Worm (Caenorhabditis elegans) whole organism, early embryonic: Measurements from ENCODE around the gene mig-21.

ENCODE experiments used
- B0310.2 ChIP-seq: sonication (generic microtip); optimal IDR thresholded peaks from 2 replicates; lab custom pipeline; 2016; ENCODE audit warnings: mild to moderate bottlenecking, missing genetic modification characterization, missing compliant biosample characterization
- F13C5.2 ChIP-seq: sonication (generic microtip); optimal IDR thresholded peaks from 2 replicates; lab custom pipeline; 2017; ENCODE audit warnings: mild to moderate bottlenecking, missing genetic modification characterization, inconsistent platforms, missing compliant biosample characterization
- aly-1 ChIP-seq: sonication (generic microtip); optimal IDR thresholded peaks from 2 replicates; lab custom pipeline; 2016; ENCODE audit warnings: missing genetic modification characterization, missing compliant biosample characterization
- ama-1 ChIP-seq: fragments of 150-350 bp; optimal IDR thresholded peaks from 2 replicates; lab custom pipeline; 2014
- ceh-13 ChIP-seq: fragments of 200-800 bp; sonication (Bioruptor generic); optimal IDR thresholded peaks from 2 replicates; lab custom pipeline; 2018; ENCODE audit warnings: mild to moderate bottlenecking, missing genetic modification characterization, missing compliant biosample characterization
- ceh-36 ChIP-seq: sonication (generic microtip); optimal IDR thresholded peaks from 2 replicates; lab custom pipeline; 2016; ENCODE audit warnings: missing genetic modification characterization, inconsistent platforms, missing compliant biosample characterization
- ets-7 ChIP-seq: sonication (generic microtip); optimal IDR thresholded peaks from 2 replicates; lab custom pipeline; 2016; ENCODE audit warnings: missing genotype, missing genetic modification characterization, missing compliant biosample characterization
- flt-1 ChIP-seq: fragments of 200-800 bp; sonication (Bioruptor generic); IDR thresholded peaks from 2 replicates; pipeline ENCODE4 v1.3.6; 2022; ENCODE audit warnings: missing genetic modification characterization, missing compliant biosample characterization
- hmbx-1 ChIP-seq: sonication (generic microtip); optimal IDR thresholded peaks from 2 replicates; lab custom pipeline; 2016; ENCODE audit warnings: mild to moderate bottlenecking, missing genetic modification characterization, missing compliant biosample characterization
- hmg-4 ChIP-seq: fragments of 200-800 bp; sonication (Bioruptor generic); optimal IDR thresholded peaks from 2 replicates; lab custom pipeline; 2018; ENCODE audit warnings: mild to moderate bottlenecking, missing genetic modification characterization, missing compliant biosample characterization
- hnd-1 ChIP-seq: sonication (generic microtip); optimal IDR thresholded peaks from 2 replicates; lab custom pipeline; 2016; ENCODE audit warnings: missing genetic modification characterization, missing compliant biosample characterization
- pes-1 ChIP-seq: fragments of 200-800 bp; sonication (Bioruptor generic); IDR thresholded peaks from 2 replicates; pipeline ENCODE4 v1.3.6; 2022; ENCODE audit warnings: missing genetic modification reagents, missing genetic modification characterization, missing compliant biosample characterization
- scrt-1 ChIP-seq: fragments of 200-800 bp; sonication (Bioruptor generic); IDR thresholded peaks from 2 replicates; pipeline ENCODE4 v1.3.6; 2022; ENCODE audit warnings: missing genetic modification characterization, missing compliant biosample characterization
- sea-1 ChIP-seq: fragments of 200-800 bp; sonication (Bioruptor generic); conservative IDR thresholded peaks from 2 replicates; pipeline ENCODE4 v1.3.6; 2022; ENCODE audit warnings: missing genetic modification characterization, missing compliant biosample characterization
- tbx-11 ChIP-seq: fragments of 200-800 bp; sonication (Bioruptor generic); IDR thresholded peaks from 2 replicates; pipeline ENCODE4 v1.3.6; 2022; ENCODE audit warnings: missing genetic modification characterization, missing compliant biosample characterization
- tbx-37 ChIP-seq: fragments of 200-800 bp; sonication (Bioruptor generic); conservative IDR thresholded peaks from 2 replicates; pipeline ENCODE4 v1.3.6; 2022; ENCODE audit warnings: missing genetic modification reagents, missing genetic modification characterization, missing compliant biosample characterization
- tra-4 ChIP-seq: sonication (generic microtip); optimal IDR thresholded peaks from 2 replicates; lab custom pipeline; 2017; ENCODE audit warnings: missing genetic modification characterization, missing compliant biosample characterization

mig-21 gene

ce11 chrIII:5906749-5907148 lies 28.6 kb upstream of the mig-21 start, which contains the start of gene erd-2.2:
erd-2.2 (plus strand) TSS chrIII:5907049.
- TF ChIP-seq pes-1: no peak
- TF ChIP-seq tra-4 (tag; lab: Kevin White, UChicago): no peak
- no peak for TF ChIP-seq ceh-13 (GFP tag; lab: Kevin White, UChicago)
- no peak for TF ChIP-seq ama-1 (lab: Kevin White, UChicago)
- TF ChIP-seq ceh-36: no peak

DNA sequence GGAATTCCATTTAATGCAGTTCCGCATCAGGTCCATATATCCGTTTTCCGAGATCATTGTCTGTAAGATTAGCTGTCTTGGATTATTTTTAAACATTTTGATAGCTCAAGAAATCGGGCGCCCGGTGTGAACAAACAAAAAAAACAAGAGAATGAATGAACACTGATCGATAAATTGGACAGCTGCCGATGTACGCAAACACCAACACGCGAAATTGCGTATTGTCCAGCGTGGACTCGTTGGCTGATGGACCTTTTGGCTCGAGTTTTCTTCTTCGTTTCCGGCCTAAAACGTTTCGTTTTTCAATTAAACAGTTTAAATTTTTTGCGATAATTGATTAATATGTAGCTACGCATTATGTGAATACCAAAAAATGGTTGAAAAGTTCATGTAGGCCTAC lies 27.9 kb upstream of the mig-21 start, which contains the start of gene dpff-1:
dpff-1 (minus strand) TSS at position 288 of the 400 bp plus-strand sequence.
- TF ChIP-seq pes-1 (no peak), F13C5.2 (peak; percentile 23)

- no peak for TF ChIP-seq hmg-4 (GFP tag; lab: Kevin White, UChicago)
- no peak for TF ChIP-seq pes-1
- no peak for TF ChIP-seq tra-4 (tag; lab: Kevin White, UChicago)
These were observed 24.4 kb upstream of the mig-21 start for ce11 chrIII:5902558-5902957.

- TF ChIP-seq ama-1 (lab: Kevin White, UChicago) (no peak), B0310.2 (no peak), pes-1 (no peak), ceh-36 (no peak), aly-1 (tag; lab: Kevin White, UChicago) (no peak), ceh-13 (GFP tag; lab: Kevin White, UChicago) (no peak), scrt-1 (no peak), F13C5.2 (no peak), flt-1 (GFP tag; lab: Robert Waterston, UW) (no peak; the same call in 1 of the 2 replicates), tra-4 (tag; lab: Kevin White, UChicago) (no peak), hmbx-1 (tag; lab: Kevin White, UChicago) (no peak), tbx-11 (GFP tag; lab: Robert Waterston, UW) (no peak), tbx-37 (GFP tag; lab: Robert Waterston, UW) (no peak), sea-1 (GFP tag; lab: Robert Waterston, UW) (no peak), hnd-1 (tag; lab: Kevin White, UChicago) (no peak), ets-7 (tag; lab: Kevin White, UChicago) (no peak), hmg-4 (GFP tag; lab: Kevin White, UChicago) (no peak)
These were observed 22.5 kb upstream of the mig-21 start for ce11 chrIII:5900709-5901108.

DNA sequence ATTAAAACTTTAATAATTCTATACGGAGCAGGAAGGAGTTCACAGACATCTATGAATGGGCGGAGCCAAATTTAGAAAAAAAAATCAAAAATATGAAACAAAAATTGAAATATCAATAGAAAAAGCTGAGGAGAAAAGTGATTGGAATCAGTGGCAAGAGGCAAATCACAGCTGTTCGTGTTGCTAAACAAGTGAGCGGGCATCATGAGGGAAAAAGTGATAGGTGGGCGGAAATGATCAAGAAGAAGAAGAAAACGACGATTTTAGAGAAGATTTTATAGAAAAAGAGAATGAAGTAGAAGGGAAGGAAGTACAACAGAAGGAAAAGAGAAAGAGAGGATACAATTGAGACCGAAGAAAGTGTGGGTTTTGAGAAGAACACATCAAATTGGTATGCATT lies 20.5 kb upstream of the mig-21 start:
- TF ChIP-seq pes-1: no peak
- TF ChIP-seq aly-1 (tag; lab: Kevin White, UChicago): no peak

ce11 chrIII:5897468-5897867 lies 19.3 kb upstream of the mig-21 start:
- TF ChIP-seq hnd-1 (tag; lab: Kevin White, UChicago): no peak
- TF ChIP-seq B0310.2: no peak
- TF ChIP-seq ama-1 (lab: Kevin White, UChicago): no peak
- TF ChIP-seq hmg-4 (GFP tag; lab: Kevin White, UChicago): no peak
- no peak for TF ChIP-seq pes-1
- no peak for TF ChIP-seq scrt-1
- TF ChIP-seq flt-1 (GFP tag; lab: Robert Waterston, UW): no peak
- no peak for TF ChIP-seq hmbx-1 (tag; lab: Kevin White, UChicago)
- no peak for TF ChIP-seq sea-1 (GFP tag; lab: Robert Waterston, UW)
- TF ChIP-seq aly-1 (tag; lab: Kevin White, UChicago): no peak
- no peak for TF ChIP-seq tbx-11 (GFP tag; lab: Robert Waterston, UW)
- TF ChIP-seq ets-7 (tag; lab: Kevin White, UChicago): no peak
- no peak for TF ChIP-seq tbx-37 (GFP tag; lab: Robert Waterston, UW)
- no peak for TF ChIP-seq ceh-36
- no peak for TF ChIP-seq F13C5.2
- no peak for TF ChIP-seq tra-4 (tag; lab: Kevin White, UChicago)
- no peak for TF ChIP-seq ceh-13 (GFP tag; lab: Kevin White, UChicago)

DNA sequence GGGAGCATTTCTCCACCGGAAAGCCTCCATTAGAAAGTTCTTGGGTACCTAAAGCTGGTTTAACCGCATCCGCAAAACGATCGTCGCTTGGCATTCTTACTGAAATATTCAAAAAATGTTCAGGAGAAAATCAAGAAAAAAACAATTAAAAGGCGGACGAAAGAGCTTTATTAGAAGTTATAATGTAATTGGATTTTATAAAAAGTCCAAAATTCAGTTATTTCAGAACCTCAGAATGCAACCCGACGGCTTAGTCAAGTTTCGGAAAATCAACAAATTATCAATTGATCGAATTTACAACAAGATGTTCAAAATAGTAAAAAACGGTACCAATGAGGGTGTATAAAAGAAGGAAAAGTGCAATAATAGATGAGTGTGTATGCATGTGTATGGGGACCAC lies 17.7 kb upstream of the mig-21 start, which contains the start of gene pxl-1:
pxl-1 (minus strand) TSS at position 101 of the 400 bp plus-strand sequence.
- TF ChIP-seq tbx-37 (GFP tag; lab: Robert Waterston, UW) (no peak), aly-1 (tag; lab: Kevin White, UChicago) (no peak), ets-7 (tag; lab: Kevin White, UChicago) (no peak), sea-1 (GFP tag; lab: Robert Waterston, UW) (no peak), ceh-13 (GFP tag; lab: Kevin White, UChicago) (no peak), ama-1 (lab: Kevin White, UChicago) (no peak), flt-1 (GFP tag; lab: Robert Waterston, UW) (no peak), hmg-4 (GFP tag; lab: Kevin White, UChicago) (no peak), pes-1 (no peak), B0310.2 (no peak), hnd-1 (tag; lab: Kevin White, UChicago) (no peak), tbx-11 (GFP tag; lab: Robert Waterston, UW) (no peak), F13C5.2 (no peak), ceh-36 (no peak), scrt-1 (no peak), hmbx-1 (tag; lab: Kevin White, UChicago) (no peak), tra-4 (tag; lab: Kevin White, UChicago) (no peak)

ce11 chrIII:5892909-5893308 lies 14.7 kb upstream of the mig-21 start:
- TF ChIP-seq ceh-13 (GFP tag; lab: Kevin White, UChicago) (no peak), aly-1 (tag; lab: Kevin White, UChicago) (no peak), tra-4 (tag; lab: Kevin White, UChicago) (no peak)

ce11 chrIII:5888675-5889074 lies 10.5 kb upstream of the mig-21 start, which contains the start of gene C28H8.8:
C28H8.8 (minus strand) TSS chrIII:5888775.
- no peak for TF ChIP-seq B0310.2
- no peak for TF ChIP-seq ceh-36
- no peak for TF ChIP-seq hmbx-1 (tag; lab: Kevin White, UChicago)
- no peak for TF ChIP-seq ets-7 (tag; lab: Kevin White, UChicago)
- no peak for TF ChIP-seq hmg-4 (GFP tag; lab: Kevin White, UChicago)
- no peak for TF ChIP-seq tbx-11 (GFP tag; lab: Robert Waterston, UW)
- no peak for TF ChIP-seq F13C5.2
- no peak for TF ChIP-seq scrt-1
